Worm (Caenorhabditis elegans) whole organism, L4 larva: ENCODE measurements around the gene F18E3.13.

Source experiments
- attf-4 ChIP-seq: sonication (generic microtip); optimal IDR thresholded peaks from 3 replicates; lab custom pipeline; 2017; ENCODE audit warnings: missing biosample characterization, missing genetic modification characterization
- ceh-20 ChIP-seq: fragments of 200-800 bp; sonication (Bioruptor generic); IDR thresholded peaks from 2 replicates; pipeline ENCODE4 v1.3.6; 2022; ENCODE audit warnings: missing genetic modification reagents, missing genetic modification characterization, missing compliant biosample characterization
- lin-15B ChIP-seq: fragments of 150-350 bp; sonication (generic microtip); optimal IDR thresholded peaks from 3 replicates; lab custom pipeline; 2014; ENCODE audit warnings: missing biosample characterization, missing genetic modification characterization
- mxl-2 ChIP-seq: fragments of 200-800 bp; sonication (Bioruptor generic); conservative IDR thresholded peaks from 2 replicates; pipeline ENCODE4 v1.3.6; 2022; ENCODE audit warnings: missing genetic modification reagents, missing genetic modification characterization, missing compliant biosample characterization
- mxl-3 ChIP-seq: fragments of 200-800 bp; sonication (Bioruptor generic); optimal IDR thresholded peaks from 2 replicates; lab custom pipeline; 2018; ENCODE audit warnings: mild to moderate bottlenecking, missing genetic modification characterization, missing compliant biosample characterization
- nhr-76 ChIP-seq: fragments of 150-350 bp; optimal IDR thresholded peaks from 2 replicates; lab custom pipeline; 2014; ENCODE audit warnings: missing biosample characterization, missing genetic modification characterization
- nhr-77 ChIP-seq: fragments of 150-350 bp; optimal IDR thresholded peaks from 2 replicates; lab custom pipeline; 2014; ENCODE audit warnings: missing biosample characterization, missing genetic modification characterization
- saeg-2 ChIP-seq: fragments of 200-800 bp; sonication (Bioruptor generic); IDR thresholded peaks from 2 replicates; pipeline ENCODE4 v1.3.6; 2022; ENCODE audit warnings: missing genetic modification reagents, missing genetic modification characterization, missing compliant biosample characterization
- zfp-3 ChIP-seq: fragments of 200-800 bp; sonication (Bioruptor generic); conservative IDR thresholded peaks from 2 replicates; pipeline ENCODE4 v1.3.6; 2022; ENCODE audit warnings: missing genetic modification reagents, missing genetic modification characterization, missing compliant biosample characterization
- zip-11 ChIP-seq: fragments of 200-800 bp; sonication (Bioruptor generic); IDR thresholded peaks from 2 replicates; pipeline ENCODE4 v1.3.6; 2022; ENCODE audit warnings: missing genetic modification characterization, missing compliant biosample characterization

DNA sequence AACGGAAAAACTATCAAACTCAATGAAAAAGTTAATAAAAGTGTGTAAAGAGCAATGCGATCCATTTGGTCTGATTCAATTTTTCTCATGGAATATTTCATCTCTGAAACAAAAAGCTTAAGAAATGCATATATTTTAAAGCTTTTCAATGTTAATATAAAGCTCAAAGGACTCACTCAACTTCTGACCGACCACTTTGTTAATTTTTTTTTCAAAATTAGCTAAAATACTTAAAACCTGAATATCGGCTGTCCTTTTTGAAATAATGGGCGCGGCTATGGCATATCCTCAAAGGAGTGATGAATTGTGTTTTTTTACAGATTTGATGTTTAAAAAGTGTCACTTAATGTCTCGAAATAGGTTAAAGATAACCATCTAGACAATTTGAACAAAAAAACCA is 26.2 kb upstream of the F18E3.13 start, which contains the start of gene C02H6.1:
- TF ChIP-seq mxl-3 (no peak), nhr-76 (tag; lab: Kevin White, UChicago) (no peak), ceh-20 (GFP tag; lab: Robert Waterston, UW) (no peak), mxl-2 (GFP tag; lab: Robert Waterston, UW) (no peak), lin-15B (no peak), zip-11 (GFP tag; lab: Robert Waterston, UW) (no peak), zfp-3 (GFP tag; lab: Robert Waterston, UW) (no peak), nhr-77 (no peak), saeg-2 (GFP tag; lab: Robert Waterston, UW) (no peak), attf-4 (no peak)
